Worm (Caenorhabditis elegans) whole organism, late embryonic: ENCODE measurements around the gene F35H10.6.

Experiments
- C08G9.2 ChIP-seq: sonication (generic microtip); optimal IDR thresholded peaks from 2 replicates; lab custom pipeline; 2016; ENCODE audit warnings: mild to moderate bottlenecking, missing genetic modification characterization, moderate library complexity, missing compliant biosample characterization
- F13H6.1 ChIP-seq: sonication (generic microtip); optimal IDR thresholded peaks from 2 replicates; lab custom pipeline; 2016; ENCODE audit warnings: missing genetic modification characterization, missing compliant biosample characterization
- T23F11.4 ChIP-seq: fragments of 200-800 bp; sonication (Bioruptor generic); optimal IDR thresholded peaks from 2 replicates; lab custom pipeline; 2018; ENCODE audit warnings: mild to moderate bottlenecking, missing genetic modification characterization, missing compliant biosample characterization
- ceh-14 ChIP-seq: sonication (generic microtip); optimal IDR thresholded peaks from 2 replicates; lab custom pipeline; 2016; ENCODE audit warnings: missing genotype, missing genetic modification characterization, missing compliant biosample characterization
- ceh-18 ChIP-seq: sonication (generic microtip); optimal IDR thresholded peaks from 2 replicates; lab custom pipeline; 2016; ENCODE audit warnings: missing genetic modification characterization, missing compliant biosample characterization
- ceh-2 ChIP-seq: sonication (generic microtip); optimal IDR thresholded peaks from 2 replicates; lab custom pipeline; 2016; ENCODE audit warnings: missing genotype, missing genetic modification characterization, missing compliant biosample characterization
- ceh-24 ChIP-seq: sonication (generic microtip); optimal IDR thresholded peaks from 2 replicates; lab custom pipeline; 2016; ENCODE audit warnings: mild to moderate bottlenecking, missing genetic modification characterization, missing compliant biosample characterization
- ceh-31 ChIP-seq: sonication (generic microtip); optimal IDR thresholded peaks from 2 replicates; lab custom pipeline; 2016; ENCODE audit warnings: missing genetic modification characterization, missing compliant biosample characterization
- ceh-34 ChIP-seq: sonication (generic microtip); optimal IDR thresholded peaks from 2 replicates; lab custom pipeline; 2016; ENCODE audit warnings: mild to moderate bottlenecking, missing genetic modification characterization, missing compliant biosample characterization
- ceh-45 ChIP-seq: fragments of 200-800 bp; sonication (Bioruptor generic); IDR thresholded peaks from 2 replicates; pipeline ENCODE4 v1.3.6; 2022; ENCODE audit warnings: missing genetic modification reagents, missing genetic modification characterization, missing compliant biosample characterization
- ceh-48 ChIP-seq: sonication (generic microtip); optimal IDR thresholded peaks from 2 replicates; lab custom pipeline; 2016; ENCODE audit warnings: missing genetic modification characterization, inconsistent platforms, missing compliant biosample characterization
- ceh-6 ChIP-seq: fragments of 200-800 bp; sonication (Bioruptor generic); optimal IDR thresholded peaks from 2 replicates; lab custom pipeline; 2018; ENCODE audit warnings: mild to moderate bottlenecking, missing genetic modification characterization, missing compliant biosample characterization
- dve-1 ChIP-seq: sonication (generic microtip); optimal IDR thresholded peaks from 2 replicates; lab custom pipeline; 2017; ENCODE audit warnings: antibody characterized with exemption, mild to moderate bottlenecking, missing genetic modification characterization, missing compliant biosample characterization
- elt-2 ChIP-seq: sonication (generic microtip); optimal IDR thresholded peaks from 2 replicates; lab custom pipeline; 2016; ENCODE audit warnings: missing genetic modification reagents, missing genetic modification characterization, missing compliant biosample characterization
- elt-4 ChIP-seq: sonication (generic microtip); optimal IDR thresholded peaks from 2 replicates; lab custom pipeline; 2016; ENCODE audit warnings: missing genetic modification characterization, missing compliant biosample characterization
- eyg-1 ChIP-seq: sonication (generic microtip); optimal IDR thresholded peaks from 2 replicates; lab custom pipeline; 2016; ENCODE audit warnings: missing genotype, missing genetic modification characterization, missing compliant biosample characterization
- fax-1 ChIP-seq: sonication (generic microtip); optimal IDR thresholded peaks from 2 replicates; lab custom pipeline; 2016; ENCODE audit warnings: missing genotype, missing genetic modification characterization, missing compliant biosample characterization
- fkh-10 ChIP-seq: fragments of 150-350 bp; optimal IDR thresholded peaks from 2 replicates; lab custom pipeline; 2014; ENCODE audit warnings: missing biosample characterization, missing genetic modification reagents, missing genetic modification characterization
- fkh-6 ChIP-seq: sonication (generic microtip); optimal IDR thresholded peaks from 2 replicates; lab custom pipeline; 2016; ENCODE audit warnings: missing genetic modification characterization, missing compliant biosample characterization
- lim-6 ChIP-seq: sonication (generic microtip); optimal IDR thresholded peaks from 2 replicates; lab custom pipeline; 2016; ENCODE audit warnings: missing genetic modification characterization, missing compliant biosample characterization
- mec-3 ChIP-seq: sonication (generic microtip); optimal IDR thresholded peaks from 2 replicates; lab custom pipeline; 2016; ENCODE audit warnings: borderline replicate concordance, missing genetic modification characterization, missing compliant biosample characterization
- nfya-1 ChIP-seq: sonication (generic microtip); optimal IDR thresholded peaks from 2 replicates; lab custom pipeline; 2017; ENCODE audit warnings: missing genetic modification characterization, mild to moderate bottlenecking, missing compliant biosample characterization, antibody characterized with exemption, moderate library complexity
- nhr-232 ChIP-seq: sonication (generic microtip); optimal IDR thresholded peaks from 2 replicates; lab custom pipeline; 2016; ENCODE audit warnings: missing genetic modification characterization, missing compliant biosample characterization
- pat-9 ChIP-seq: fragments of 200-800 bp; sonication (Bioruptor generic); optimal IDR thresholded peaks from 2 replicates; lab custom pipeline; 2018; ENCODE audit warnings: mild to moderate bottlenecking, missing genetic modification characterization, moderate library complexity, missing compliant biosample characterization
- pha-2 ChIP-seq: sonication (generic microtip); optimal IDR thresholded peaks from 2 replicates; lab custom pipeline; 2017; ENCODE audit warnings: mild to moderate bottlenecking, missing genetic modification characterization, missing compliant biosample characterization
- pha-4 ChIP-seq: fragments of 150-350 bp; optimal IDR thresholded peaks from 2 replicates; lab custom pipeline; 2018; ENCODE audit warnings: missing biosample characterization, missing genetic modification reagents, missing genetic modification characterization
- pros-1 ChIP-seq: fragments of 150-350 bp; optimal IDR thresholded peaks from 2 replicates; lab custom pipeline; 2014; ENCODE audit warnings: missing biosample characterization, missing genetic modification reagents, missing genetic modification characterization
- sdc-2 ChIP-seq: sonication (generic microtip); optimal IDR thresholded peaks from 2 replicates; lab custom pipeline; 2016; ENCODE audit warnings: missing genotype, missing genetic modification characterization, missing compliant biosample characterization
- sox-2 ChIP-seq: fragments of 200-800 bp; sonication (Bioruptor generic); IDR thresholded peaks from 2 replicates; pipeline ENCODE4 v1.3.6; 2022; ENCODE audit warnings: missing genetic modification reagents, missing genetic modification characterization, missing compliant biosample characterization
- sox-4 ChIP-seq: sonication (generic microtip); optimal IDR thresholded peaks from 2 replicates; lab custom pipeline; 2017; ENCODE audit warnings: mild to moderate bottlenecking, missing genetic modification characterization, inconsistent platforms, missing compliant biosample characterization
- unc-3 ChIP-seq, 2 experiments: fragments of 200-800 bp in 1 of 2; sonication (Bioruptor generic) in 1 of 2; sonication (generic microtip) in 1 of 2; conservative IDR thresholded peaks in 1 of 2; optimal IDR thresholded peaks in 1 of 2; 2 replicates each; pipeline versions ENCODE4 v1.3.6 to Lab custom; 2016 to 2022; ENCODE audit warnings: missing compliant biosample characterization in 2 of 2, missing genetic modification characterization in 2 of 2, missing genetic modification reagents in 1 of 2
- unc-42 ChIP-seq: sonication (generic microtip); optimal IDR thresholded peaks from 2 replicates; lab custom pipeline; 2016; ENCODE audit warnings: missing genotype, missing genetic modification characterization, missing compliant biosample characterization
- unc-86 ChIP-seq: sonication (generic microtip); optimal IDR thresholded peaks from 2 replicates; lab custom pipeline; 2016; ENCODE audit warnings: missing genetic modification characterization, missing compliant biosample characterization
- zip-5 ChIP-seq: sonication (generic microtip); optimal IDR thresholded peaks from 2 replicates; lab custom pipeline; 2016; ENCODE audit warnings: missing genetic modification characterization, missing compliant biosample characterization
- ztf-16 ChIP-seq: sonication (generic microtip); optimal IDR thresholded peaks from 2 replicates; lab custom pipeline; 2017; ENCODE audit warnings: missing genetic modification characterization, missing compliant biosample characterization

The F35H10.6 gene

ce11 chrIV:8289105-8289504, 10.6 kb upstream of the F35H10.6 start:
- TF ChIP-seq sdc-2 (no peak), fax-1 (tag; lab: Kevin White, UChicago) (no peak), sox-4 (tag; lab: Kevin White, UChicago) (no peak), elt-4 (tag; lab: Kevin White, UChicago) (no peak)

DNA sequence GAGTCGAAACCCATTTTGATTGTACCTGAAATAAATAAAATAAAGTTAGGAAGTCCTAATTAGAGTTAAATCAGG, 10.4 kb upstream of the F35H10.6 start, which contains the start of gene nucl-1:
nucl-1 (minus strand) TSS at position 26 of the 75 bp plus-strand sequence.
- TF ChIP-seq ceh-24 (tag; lab: Kevin White, UChicago) (no peak), pat-9 (no peak), pros-1 (no peak), ceh-2 (tag; lab: Kevin White, UChicago) (no peak), ceh-6 (GFP tag; lab: Kevin White, UChicago) (no peak), C08G9.2 (tag; lab: Kevin White, UChicago) (no peak), zip-5 (no peak), ceh-45 (GFP tag; lab: Robert Waterston, UW) (no peak), ceh-34 (tag; lab: Kevin White, UChicago) (no peak), fkh-10 (GFP tag; lab: Kevin White, UChicago) (no peak), eyg-1 (tag; lab: Kevin White, UChicago) (no peak), T23F11.4 (no peak), ceh-14 (no peak), pha-2 (tag; lab: Kevin White, UChicago) (no peak), ceh-18 (tag; lab: Kevin White, UChicago) (no peak), F13H6.1 (tag; lab: Kevin White, UChicago) (no peak), unc-42 (tag; lab: Kevin White, UChicago) (no peak)

DNA sequence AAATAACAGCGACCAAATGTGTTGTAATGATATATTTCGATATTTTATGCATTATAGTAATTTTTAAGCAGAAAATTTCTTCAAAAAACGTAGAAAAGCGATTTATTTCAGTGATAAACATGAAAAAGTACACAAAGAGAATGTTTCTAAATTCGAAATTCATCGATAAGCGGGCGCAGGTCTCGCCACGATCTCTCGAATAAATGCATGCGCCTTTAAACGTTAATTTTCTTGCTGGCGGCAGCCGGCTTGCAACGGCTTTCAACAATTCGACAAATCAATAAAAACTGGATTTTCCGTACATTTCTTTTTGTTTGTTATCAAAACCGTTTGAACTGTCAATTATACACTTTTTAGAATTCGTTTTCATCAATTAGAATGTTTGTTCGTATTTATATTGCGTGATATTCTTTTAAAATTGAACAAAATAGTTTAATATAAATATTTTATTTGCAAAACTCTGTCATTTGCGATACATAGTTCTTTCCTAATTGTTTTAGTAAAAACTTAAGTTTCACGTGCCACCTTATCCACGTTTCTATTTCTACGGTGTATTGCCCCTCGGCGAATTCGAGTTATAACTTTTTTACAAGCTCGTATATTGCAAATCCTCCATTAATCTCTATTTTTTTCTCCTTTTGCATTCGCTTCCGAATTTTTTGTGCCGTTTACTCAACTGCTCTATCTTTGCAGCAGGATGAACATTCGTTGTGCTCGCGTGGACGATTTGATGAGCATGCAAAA, 10.0 kb upstream of the F35H10.6 start, which contains the start of gene daf-31:
daf-31 (plus strand) TSS at position 694 of the 744 bp plus-strand sequence.
- TF ChIP-seq pha-4, result no peak
- no peak for TF ChIP-seq unc-3 (GFP tag; conservative IDR thresholded peaks at IDR 0.05; lab: Robert Waterston, UW)
- no peak for TF ChIP-seq unc-3 (tag; optimal IDR thresholded peaks at IDR 0.05; lab: Kevin White, UChicago)
- TF ChIP-seq elt-2 (tag; lab: Kevin White, UChicago), result peak; percentile 41
- TF ChIP-seq dve-1 (tag; lab: Kevin White, UChicago), result peak; percentile 16
- peak; percentile 63 for TF ChIP-seq unc-42 (tag; lab: Kevin White, UChicago)
- no peak for TF ChIP-seq fkh-10 (GFP tag; lab: Kevin White, UChicago)
- TF ChIP-seq nfya-1 (tag; lab: Kevin White, UChicago), result peak; percentile 19
- TF ChIP-seq ceh-31 (tag; lab: Kevin White, UChicago), result peak; percentile 50
- TF ChIP-seq ceh-48 (tag; lab: Kevin White, UChicago), result peak; percentile 61
- TF ChIP-seq, all 69 proteins: peak for 6

- no peak for TF ChIP-seq ztf-16
- TF ChIP-seq sdc-2, result no peak
- no peak for TF ChIP-seq ceh-18 (tag; lab: Kevin White, UChicago)
- no peak for TF ChIP-seq pat-9
- TF ChIP-seq nhr-232 (tag; lab: Kevin White, UChicago), result no peak
- TF ChIP-seq dve-1 (tag; lab: Kevin White, UChicago), result no peak
- no peak for TF ChIP-seq fkh-6 (tag; lab: Kevin White, UChicago)
- no peak for TF ChIP-seq ceh-48 (tag; lab: Kevin White, UChicago)
- TF ChIP-seq mec-3 (tag; lab: Kevin White, UChicago), result no peak
- no peak for TF ChIP-seq C08G9.2 (tag; lab: Kevin White, UChicago)
- TF ChIP-seq lim-6 (tag; lab: Kevin White, UChicago), result no peak
- no peak for TF ChIP-seq T23F11.4
- TF ChIP-seq unc-86, result no peak
- TF ChIP-seq sox-2 (GFP tag; lab: Robert Waterston, UW), result no peak
Measured at ce11 chrIV:8291232-8291631, 8.5 kb upstream of the F35H10.6 start, which contains the start of gene K07H8.2. K07H8.2 (plus strand) TSS chrIV:8291532.
